Worm (Caenorhabditis elegans) whole organism, late embryonic: ENCODE data around the gene K10D11.4.

Experiments
- C08G9.2 ChIP-seq: sonication (generic microtip); optimal IDR thresholded peaks from 2 replicates; lab custom pipeline; 2016; ENCODE audit warnings: mild to moderate bottlenecking, missing genetic modification characterization, moderate library complexity, missing compliant biosample characterization
- F13H6.1 ChIP-seq: sonication (generic microtip); optimal IDR thresholded peaks from 2 replicates; lab custom pipeline; 2016; ENCODE audit warnings: missing genetic modification characterization, missing compliant biosample characterization
- K02D7.2 ChIP-seq: sonication (generic microtip); optimal IDR thresholded peaks from 2 replicates; lab custom pipeline; 2017; ENCODE audit warnings: mild to moderate bottlenecking, missing genetic modification characterization, missing compliant biosample characterization
- ahr-1 ChIP-seq: sonication (generic microtip); optimal IDR thresholded peaks from 2 replicates; lab custom pipeline; 2016; ENCODE audit warnings: missing genetic modification characterization, missing compliant biosample characterization
- ama-1 ChIP-seq: fragments of 150-350 bp; optimal IDR thresholded peaks from 2 replicates; lab custom pipeline; 2014
- ceh-19 ChIP-seq: fragments of 200-800 bp; sonication (Bioruptor generic); optimal IDR thresholded peaks from 2 replicates; lab custom pipeline; 2018; ENCODE audit warnings: mild to moderate bottlenecking, missing genetic modification characterization, missing compliant biosample characterization
- ceh-2 ChIP-seq: sonication (generic microtip); optimal IDR thresholded peaks from 2 replicates; lab custom pipeline; 2016; ENCODE audit warnings: missing genotype, missing genetic modification characterization, missing compliant biosample characterization
- ceh-30 ChIP-seq: fragments of 150-350 bp; optimal IDR thresholded peaks from 2 replicates; lab custom pipeline; 2014; ENCODE audit warnings: missing biosample characterization, missing genetic modification characterization
- ceh-48 ChIP-seq: sonication (generic microtip); optimal IDR thresholded peaks from 2 replicates; lab custom pipeline; 2016; ENCODE audit warnings: missing genetic modification characterization, inconsistent platforms, missing compliant biosample characterization
- dmd-4 ChIP-seq: sonication (generic microtip); optimal IDR thresholded peaks from 2 replicates; lab custom pipeline; 2016; ENCODE audit warnings: borderline replicate concordance, missing genetic modification characterization, missing compliant biosample characterization
- dve-1 ChIP-seq: sonication (generic microtip); optimal IDR thresholded peaks from 2 replicates; lab custom pipeline; 2017; ENCODE audit warnings: antibody characterized with exemption, mild to moderate bottlenecking, missing genetic modification characterization, missing compliant biosample characterization
- elt-2 ChIP-seq: sonication (generic microtip); optimal IDR thresholded peaks from 2 replicates; lab custom pipeline; 2016; ENCODE audit warnings: missing genetic modification reagents, missing genetic modification characterization, missing compliant biosample characterization
- fax-1 ChIP-seq: sonication (generic microtip); optimal IDR thresholded peaks from 2 replicates; lab custom pipeline; 2016; ENCODE audit warnings: missing genotype, missing genetic modification characterization, missing compliant biosample characterization
- fkh-10 ChIP-seq: fragments of 150-350 bp; optimal IDR thresholded peaks from 2 replicates; lab custom pipeline; 2014; ENCODE audit warnings: missing biosample characterization, missing genetic modification reagents, missing genetic modification characterization
- hlh-30 ChIP-seq: sonication (generic microtip); optimal IDR thresholded peaks from 2 replicates; lab custom pipeline; 2017; ENCODE audit warnings: antibody characterized with exemption, missing genetic modification characterization, missing compliant biosample characterization; ENCODE audit not compliant: insufficient read depth
- hlh-6 ChIP-seq: sonication (generic microtip); optimal IDR thresholded peaks from 2 replicates; lab custom pipeline; 2016; ENCODE audit warnings: missing genotype, missing genetic modification characterization, missing compliant biosample characterization
- lim-6 ChIP-seq: sonication (generic microtip); optimal IDR thresholded peaks from 2 replicates; lab custom pipeline; 2016; ENCODE audit warnings: missing genetic modification characterization, missing compliant biosample characterization
- lin-11 ChIP-seq: fragments of 200-800 bp; sonication (Bioruptor generic); optimal IDR thresholded peaks from 2 replicates; lab custom pipeline; 2018; ENCODE audit warnings: mild to moderate bottlenecking, missing genetic modification characterization, missing compliant biosample characterization
- madf-2 ChIP-seq: sonication (generic microtip); optimal IDR thresholded peaks from 2 replicates; lab custom pipeline; 2017; ENCODE audit warnings: missing genetic modification characterization, missing compliant biosample characterization
- nhr-11 ChIP-seq: fragments of 150-350 bp; optimal IDR thresholded peaks from 2 replicates; lab custom pipeline; 2014; ENCODE audit warnings: missing biosample characterization, missing genetic modification characterization
- nhr-232 ChIP-seq: sonication (generic microtip); optimal IDR thresholded peaks from 2 replicates; lab custom pipeline; 2016; ENCODE audit warnings: missing genetic modification characterization, missing compliant biosample characterization
- npax-4 ChIP-seq: sonication (generic microtip); optimal IDR thresholded peaks from 2 replicates; lab custom pipeline; 2016; ENCODE audit warnings: missing genetic modification characterization, missing compliant biosample characterization
- pat-9 ChIP-seq: fragments of 200-800 bp; sonication (Bioruptor generic); optimal IDR thresholded peaks from 2 replicates; lab custom pipeline; 2018; ENCODE audit warnings: mild to moderate bottlenecking, missing genetic modification characterization, moderate library complexity, missing compliant biosample characterization
- pax-1 ChIP-seq: fragments of 150-350 bp; optimal IDR thresholded peaks from 2 replicates; lab custom pipeline; 2014; ENCODE audit warnings: missing biosample characterization, missing genetic modification characterization
- pqm-1 ChIP-seq: sonication (generic microtip); optimal IDR thresholded peaks from 2 replicates; lab custom pipeline; 2016; ENCODE audit warnings: missing genetic modification characterization, missing compliant biosample characterization
- ref-2 ChIP-seq: sonication (generic microtip); optimal IDR thresholded peaks from 2 replicates; lab custom pipeline; 2016; ENCODE audit warnings: missing genetic modification characterization, missing compliant biosample characterization
- unc-3 ChIP-seq, 2 experiments: fragments of 200-800 bp in 1 of 2; sonication (Bioruptor generic) in 1 of 2; sonication (generic microtip) in 1 of 2; conservative IDR thresholded peaks in 1 of 2; optimal IDR thresholded peaks in 1 of 2; 2 replicates each; pipeline versions ENCODE4 v1.3.6 to Lab custom; 2016 to 2022; ENCODE audit warnings: missing compliant biosample characterization in 2 of 2, missing genetic modification characterization in 2 of 2, missing genetic modification reagents in 1 of 2
- unc-42 ChIP-seq: sonication (generic microtip); optimal IDR thresholded peaks from 2 replicates; lab custom pipeline; 2016; ENCODE audit warnings: missing genotype, missing genetic modification characterization, missing compliant biosample characterization
- unc-55 ChIP-seq: sonication (generic microtip); optimal IDR thresholded peaks from 2 replicates; lab custom pipeline; 2017; ENCODE audit warnings: missing biosample characterization, missing genetic modification reagents, missing genetic modification characterization
- unc-86 ChIP-seq: sonication (generic microtip); optimal IDR thresholded peaks from 2 replicates; lab custom pipeline; 2016; ENCODE audit warnings: missing genetic modification characterization, missing compliant biosample characterization
- zip-5 ChIP-seq: sonication (generic microtip); optimal IDR thresholded peaks from 2 replicates; lab custom pipeline; 2016; ENCODE audit warnings: missing genetic modification characterization, missing compliant biosample characterization
- ztf-16 ChIP-seq: sonication (generic microtip); optimal IDR thresholded peaks from 2 replicates; lab custom pipeline; 2017; ENCODE audit warnings: missing genetic modification characterization, missing compliant biosample characterization

K10D11.4 gene

DNA sequence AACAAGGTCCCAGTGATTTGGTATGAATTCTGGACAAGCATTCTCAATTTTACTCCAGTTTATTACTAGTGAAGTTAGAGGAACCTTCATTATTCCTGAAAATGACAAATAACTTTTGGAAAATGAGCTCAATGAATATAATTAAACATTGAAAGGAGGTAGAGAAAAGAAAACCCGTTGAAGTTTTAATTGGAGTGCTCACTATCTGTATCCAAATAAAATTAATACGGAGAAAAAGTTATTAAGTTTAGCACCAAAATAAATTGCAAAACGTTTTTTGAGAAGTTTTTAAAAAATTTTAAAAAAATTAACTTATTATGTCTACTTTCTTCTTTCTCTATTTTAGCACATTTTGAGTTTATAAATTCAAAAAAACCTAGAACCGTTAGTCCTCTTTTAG, 47.8 kb downstream of the K10D11.4 start, which contains the start of gene F55G11.1:
F55G11.1 (minus strand) TSS at position 101 of the 400 bp plus-strand sequence.
- TF ChIP-seq pqm-1 (no peak), unc-86 (no peak), pax-1 (tag; lab: Kevin White, UChicago) (no peak), elt-2 (tag; lab: Kevin White, UChicago) (no peak), K02D7.2 (tag; lab: Kevin White, UChicago) (no peak), F13H6.1 (no peak), ceh-2 (tag; lab: Kevin White, UChicago) (no peak), fkh-10 (GFP tag; lab: Kevin White, UChicago) (no peak), ref-2 (no peak), dmd-4 (tag; lab: Kevin White, UChicago) (no peak), ceh-30 (tag; lab: Kevin White, UChicago) (no peak), madf-2 (tag; lab: Kevin White, UChicago) (no peak), ztf-16 (tag; lab: Kevin White, UChicago) (no peak), ceh-48 (tag; lab: Kevin White, UChicago) (no peak), fax-1 (tag; lab: Kevin White, UChicago) (no peak), hlh-6 (tag; lab: Kevin White, UChicago) (no peak), ceh-19 (no peak)

DNA sequence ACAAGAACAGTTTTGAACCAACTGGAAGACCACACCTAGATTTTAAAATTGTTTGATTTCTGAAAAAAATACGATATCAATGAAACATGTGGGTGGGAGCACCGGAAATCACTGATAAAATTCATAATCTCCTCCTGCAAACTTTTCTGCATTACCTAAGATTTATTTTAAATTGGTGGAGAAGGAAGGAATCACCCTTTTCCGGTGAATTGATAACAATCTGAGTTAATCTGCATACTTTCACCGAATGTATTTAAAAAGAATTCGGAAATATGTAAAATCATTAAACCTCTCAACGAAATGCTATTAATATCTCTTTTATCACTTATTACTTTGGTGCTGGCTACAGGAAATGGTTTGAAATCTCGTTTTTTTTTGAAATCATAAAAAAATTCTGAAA, 51.6 kb downstream of the K10D11.4 start, which contains the start of gene dct-19:
dct-19 (plus strand) TSS at position 301 of the 400 bp plus-strand sequence.
- no peak for TF ChIP-seq unc-55 (GFP tag; lab: Kevin White, UChicago)
- no peak for TF ChIP-seq npax-4 (tag; lab: Kevin White, UChicago)
- TF ChIP-seq pat-9 (tag; lab: Kevin White, UChicago) = no peak
- no peak for TF ChIP-seq nhr-232 (tag; lab: Kevin White, UChicago)
- no peak for TF ChIP-seq unc-3 (GFP tag; conservative IDR thresholded peaks at IDR 0.05; lab: Robert Waterston, UW)
- no peak for TF ChIP-seq unc-3 (tag; optimal IDR thresholded peaks at IDR 0.05; lab: Kevin White, UChicago)
- TF ChIP-seq zip-5 (tag; lab: Kevin White, UChicago) = no peak
- TF ChIP-seq nhr-11 (tag; lab: Kevin White, UChicago) = no peak
- no peak for TF ChIP-seq C08G9.2 (tag; lab: Kevin White, UChicago)
- no peak for TF ChIP-seq unc-42 (tag; lab: Kevin White, UChicago)
- TF ChIP-seq dve-1 (tag; lab: Kevin White, UChicago) = no peak
- TF ChIP-seq lim-6 (tag; lab: Kevin White, UChicago) = no peak
- no peak for TF ChIP-seq hlh-30 (tag; lab: Kevin White, UChicago)
- TF ChIP-seq pqm-1 = no peak
- no peak for TF ChIP-seq ahr-1 (tag; lab: Kevin White, UChicago)
- TF ChIP-seq ama-1 (lab: Kevin White, UChicago) = no peak
- TF ChIP-seq lin-11 (tag; lab: Kevin White, UChicago) = no peak
- no peak for TF ChIP-seq ceh-19
- TF ChIP-seq, all 69 proteins: peak for 0
